Worm (Caenorhabditis elegans) whole organism, L4 larva: ENCODE data around the gene F56C3.1.
A peak's percentile ranks its signal among the peaks of the same experiment; 100 is the strongest.
"Not testable (repeated sequence)": the region's sequence is repeated elsewhere in the genome, so short reads cannot be mapped to it uniquely, and the experiment has no call there.

Experiments used
- F37D6.2 ChIP-seq: sonication (generic microtip); optimal IDR thresholded peaks from 2 replicates; lab custom pipeline; 2016; ENCODE audit warnings: mild to moderate bottlenecking, missing genetic modification characterization, missing compliant biosample characterization
- T20F7.1 ChIP-seq: fragments of 200-800 bp; sonication (Bioruptor generic); optimal IDR thresholded peaks from 2 replicates; lab custom pipeline; 2018; ENCODE audit warnings: mild to moderate bottlenecking, missing genetic modification characterization, missing compliant biosample characterization
- ZK546.5 ChIP-seq, 2 experiments: sonication (generic microtip); optimal IDR thresholded peaks; 2 replicates each; lab custom pipeline; 2017; ENCODE audit warnings: missing biosample characterization in 2 of 2, missing genetic modification characterization in 2 of 2
- attf-4 ChIP-seq: sonication (generic microtip); optimal IDR thresholded peaks from 3 replicates; lab custom pipeline; 2017; ENCODE audit warnings: missing biosample characterization, missing genetic modification characterization
- daf-12 ChIP-seq: fragments of 150-350 bp; optimal IDR thresholded peaks from 2 replicates; lab custom pipeline; 2014; ENCODE audit warnings: missing biosample characterization, missing genetic modification reagents, missing genetic modification characterization
- daf-16 ChIP-seq, 3 experiments: sonication (generic microtip); optimal IDR thresholded peaks; 2 replicates each; lab custom pipeline; 2016 to 2017; ENCODE audit warnings: missing genetic modification characterization in 3 of 3, missing genetic modification reagents in 3 of 3, mild to moderate bottlenecking in 2 of 3, missing compliant biosample characterization in 2 of 3, missing biosample characterization in 1 of 3, moderate library complexity in 1 of 3
- daf-19 ChIP-seq: fragments of 200-800 bp; sonication (Bioruptor generic); conservative IDR thresholded peaks from 2 replicates; pipeline ENCODE4 v1.3.6; 2022; ENCODE audit warnings: missing genetic modification characterization, missing compliant biosample characterization
- egl-43 ChIP-seq: fragments of 200-800 bp; sonication (Bioruptor generic); IDR thresholded peaks from 2 replicates; pipeline ENCODE4 v1.3.6; 2022; ENCODE audit warnings: missing genetic modification reagents, missing genetic modification characterization, missing compliant biosample characterization
- fkh-10 ChIP-seq: fragments of 150-350 bp; optimal IDR thresholded peaks from 2 replicates; lab custom pipeline; 2014; ENCODE audit warnings: missing biosample characterization, missing genetic modification reagents, missing genetic modification characterization
- hlh-30 ChIP-seq: sonication (generic microtip); optimal IDR thresholded peaks from 2 replicates; lab custom pipeline; 2017; ENCODE audit warnings: antibody characterized with exemption, mild to moderate bottlenecking, missing genetic modification characterization, missing compliant biosample characterization; ENCODE audit not compliant: insufficient read depth
- hmg-1.1 ChIP-seq: fragments of 200-800 bp; sonication (Bioruptor generic); IDR thresholded peaks from 2 replicates; pipeline ENCODE4 v1.3.6; 2022; ENCODE audit warnings: missing genetic modification reagents, missing genetic modification characterization, missing compliant biosample characterization
- lin-38 ChIP-seq: fragments of 200-800 bp; sonication (Bioruptor generic); IDR thresholded peaks from 2 replicates; pipeline ENCODE4 v1.3.6; 2022; ENCODE audit warnings: missing genetic modification reagents, missing genetic modification characterization, missing compliant biosample characterization
- lsy-2 ChIP-seq, 2 experiments: fragments of 150-350 bp in 1 of 2; sonication (generic microtip) in 1 of 2; optimal IDR thresholded peaks; 2 replicates each; lab custom pipeline; 2014 to 2017; ENCODE audit warnings: missing biosample characterization in 2 of 2, missing genetic modification characterization in 2 of 2
- mep-1 ChIP-seq: fragments of 150-350 bp; sonication (generic microtip); optimal IDR thresholded peaks from 3 replicates; lab custom pipeline; 2014; ENCODE audit warnings: missing biosample characterization, missing genetic modification characterization
- mes-2 ChIP-seq: sonication (generic microtip); optimal IDR thresholded peaks from 2 replicates; lab custom pipeline; 2016; ENCODE audit warnings: missing genotype, mild to moderate bottlenecking, missing genetic modification characterization, missing compliant biosample characterization; ENCODE audit not compliant: poor library complexity, severe bottlenecking
- saeg-2 ChIP-seq: fragments of 200-800 bp; sonication (Bioruptor generic); IDR thresholded peaks from 2 replicates; pipeline ENCODE4 v1.3.6; 2022; ENCODE audit warnings: missing genetic modification reagents, missing genetic modification characterization, missing compliant biosample characterization
- unc-62 ChIP-seq, 3 experiments: fragments of 150-350 bp in 1 of 3; sonication (generic microtip); optimal IDR thresholded peaks in 2 of 3; peaks in 1 of 3; 1 replicate in 1 of 3; 2 replicates in 2 of 3; lab custom pipeline; 2014 to 2017; ENCODE audit warnings: missing biosample characterization in 3 of 3, missing genetic modification characterization in 3 of 3, missing genetic modification reagents in 3 of 3, missing genotype in 1 of 3
- ztf-7 ChIP-seq: fragments of 150-350 bp; optimal IDR thresholded peaks from 2 replicates; lab custom pipeline; 2014; ENCODE audit warnings: missing biosample characterization, missing genetic modification characterization

Gene F56C3.1

DNA sequence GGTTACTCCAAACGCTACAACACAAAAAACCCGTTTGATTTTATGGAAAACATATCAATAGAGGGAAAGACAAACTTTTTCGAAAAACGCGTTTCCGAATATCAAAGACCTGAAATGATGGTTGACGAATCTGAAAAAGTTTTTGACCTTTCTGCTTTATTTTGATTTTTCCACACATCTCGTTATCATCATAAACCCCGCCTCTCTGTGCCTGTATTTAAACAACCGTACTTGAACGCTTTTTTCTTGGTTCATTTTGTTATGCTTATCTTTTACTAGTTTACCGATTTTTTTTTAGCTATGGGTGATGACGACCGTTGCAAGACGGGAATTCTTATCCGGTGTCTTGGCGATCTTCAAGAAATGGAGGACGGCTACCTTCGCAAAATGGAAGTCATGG is 43.6 kb downstream of the F56C3.1 start, which contains the start of gene F19G12.1:
Gene F19G12.1 (plus strand): TSS at position 301 of the 400 bp plus-strand sequence.
- not testable (repeated sequence) for TF ChIP-seq daf-19 (GFP tag; lab: Robert Waterston, UW); hlh-30 (tag; lab: Kevin White, UChicago); attf-4 (tag; lab: Kevin White, UChicago)

- TF ChIP-seq mes-2 (tag; lab: Kevin White, UChicago) = peak; percentile 46
- no peak for TF ChIP-seq ZK546.5 (tag; optimal IDR thresholded peaks at IDR 0.05; lab: Kevin White, UChicago)
- TF ChIP-seq daf-16 (GFP tag; optimal IDR thresholded peaks at IDR 0.05; lab: Kevin White, UChicago) = no peak
- no peak for TF ChIP-seq daf-16 (tag; optimal IDR thresholded peaks at IDR 0.05; lab: Kevin White, UChicago)
- no peak for TF ChIP-seq T20F7.1
- TF ChIP-seq egl-43 (GFP tag; lab: Robert Waterston, UW) = 0 out of 2 replicates have a peak, but pooled peaks have one; percentile 54
- peak; percentile 32 for TF ChIP-seq F37D6.2 (tag; lab: Kevin White, UChicago)
- peak; percentile 32; the same call in 1 of the 2 replicates for TF ChIP-seq hmg-1.1 (GFP tag; lab: Robert Waterston, UW)
- no peak for TF ChIP-seq ztf-7 (tag; lab: Kevin White, UChicago)
- no peak for TF ChIP-seq lin-38
- peak; percentile 40 for TF ChIP-seq fkh-10 (GFP tag; lab: Kevin White, UChicago)
- no peak for TF ChIP-seq saeg-2 (GFP tag; lab: Robert Waterston, UW)
- no peak for TF ChIP-seq daf-12 (tag; lab: Kevin White, UChicago)
- TF ChIP-seq lsy-2 (tag; optimal IDR thresholded peaks at IDR 0.05; lab: Kevin White, UChicago) = peak in 1 of 2 experiments; percentile 14
- TF ChIP-seq mep-1 (tag; lab: Kevin White, UChicago) = peak; percentile 3
- peak in 1 of 2 experiments; percentile 56 for TF ChIP-seq unc-62 (GFP tag; optimal IDR thresholded peaks at IDR 0.05 in 1 of 2; lab: Kevin White, UChicago)
- TF ChIP-seq unc-62 (tag; optimal IDR thresholded peaks at IDR 0.05; lab: Kevin White, UChicago) = no peak
Observed at ce11 chrX:1437097-1437496, 50.0 kb downstream of the F56C3.1 start.
